Fruit fly (Drosophila melanogaster): ENCODE measurements around the gene CG46320.
A peak's percentile ranks its signal among the peaks of the same experiment; 100 is the strongest.

Gene CG46320

DNA sequence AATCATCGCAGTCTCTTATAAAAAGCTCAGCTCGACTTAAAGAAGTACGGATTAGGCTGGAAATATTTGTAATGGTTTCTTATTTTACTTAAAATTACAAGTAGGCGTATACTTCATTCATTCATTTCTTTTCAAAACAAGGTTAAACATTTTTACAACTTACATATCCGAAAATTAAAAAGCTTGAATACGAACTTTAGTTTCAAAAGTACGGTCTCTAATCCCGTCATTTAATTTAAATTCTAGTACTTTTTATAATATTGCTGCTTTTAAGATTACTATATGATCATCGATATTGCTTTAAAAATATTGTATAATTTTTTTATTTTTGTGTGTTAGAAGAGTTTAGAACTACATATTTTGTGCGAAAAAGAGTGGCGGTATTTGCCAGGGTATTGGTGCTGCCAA is 33.7 kb upstream of the CG46320 start (continued):
- TF ChIP-seq Rx (GFP tag; IDR thresholded peaks at IDR 0.05) = no peak
- no peak for TF ChIP-seq tll (GFP tag; optimal IDR thresholded peaks at IDR 0.05)
- peak; percentile 12 for TF ChIP-seq CoRest (tag; optimal IDR thresholded peaks at IDR 0.05)
- TF ChIP-seq CG10431 (GFP tag; optimal IDR thresholded peaks at IDR 0.05) = no peak
- no peak for TF ChIP-seq CG31388 (GFP tag; optimal IDR thresholded peaks at IDR 0.05)
- TF ChIP-seq kay (GFP tag; optimal IDR thresholded peaks at IDR 0.05) = peak; percentile 27
- TF ChIP-seq Nf-YC (tag; optimal IDR thresholded peaks at IDR 0.05) = no peak
- no peak for TF ChIP-seq CG18599 (GFP tag; optimal IDR thresholded peaks at IDR 0.05)
- TF ChIP-seq BEAF-32 (GFP tag; optimal IDR thresholded peaks at IDR 0.05) = no peak
- no peak for TF ChIP-seq CG15011 (GFP tag; optimal IDR thresholded peaks at IDR 0.05)
- TF ChIP-seq PHDP (tag; optimal IDR thresholded peaks at IDR 0.05) = no peak
- no peak for TF ChIP-seq Dfd (GFP tag; optimal IDR thresholded peaks at IDR 0.05)
- TF ChIP-seq run (tag; optimal IDR thresholded peaks at IDR 0.05) = no peak
- TF ChIP-seq CG18011 (GFP tag; optimal IDR thresholded peaks at IDR 0.05) = no peak
- no peak for TF ChIP-seq p53 (GFP tag; optimal IDR thresholded peaks at IDR 0.05)
- TF ChIP-seq CG7963 (GFP tag; IDR thresholded peaks at IDR 0.05; ENCODE audit: partially characterized antibody) = no peak
- no peak for TF ChIP-seq nom (GFP tag; optimal IDR thresholded peaks at IDR 0.05)
- TF ChIP-seq grau (tag; optimal IDR thresholded peaks at IDR 0.05) = peak; percentile 26
- TF ChIP-seq danr (GFP tag; IDR thresholded peaks at IDR 0.05) = no peak
- TF ChIP-seq CG18262 (tag; optimal IDR thresholded peaks at IDR 0.05) = peak; percentile 78
- no peak for TF ChIP-seq CG11723 (GFP tag; optimal IDR thresholded peaks at IDR 0.05)
- TF ChIP-seq CG8765 (GFP tag; IDR thresholded peaks at IDR 0.05) = no peak
- no peak for TF ChIP-seq CG15479 (GFP tag; optimal IDR thresholded peaks at IDR 0.05)
- TF ChIP-seq gem (tag; optimal IDR thresholded peaks at IDR 0.05) = peak; percentile 63
- peak; percentile 23 for TF ChIP-seq CG13775 (GFP tag; optimal IDR thresholded peaks at IDR 0.05)
- TF ChIP-seq Kr (GFP tag; optimal IDR thresholded peaks at IDR 0.05) = no peak
- no peak for TF ChIP-seq CG4707 (GFP tag; optimal IDR thresholded peaks at IDR 0.05)
- TF ChIP-seq Abd-B (GFP tag; optimal IDR thresholded peaks at IDR 0.05) = no peak
- TF ChIP-seq Tbp (GFP tag; optimal IDR thresholded peaks at IDR 0.05) = no peak
- TF ChIP-seq NK7.1 (GFP tag; optimal IDR thresholded peaks at IDR 0.05) = no peak
- TF ChIP-seq Dip2 (GFP tag; IDR thresholded peaks at IDR 0.05) = no peak
- TF ChIP-seq CG30431 (GFP tag; optimal IDR thresholded peaks at IDR 0.05) = no peak
- no peak for TF ChIP-seq CG34376 (GFP tag; optimal IDR thresholded peaks at IDR 0.05)
- no peak for TF ChIP-seq CG1024 (GFP tag; IDR thresholded peaks at IDR 0.05)
- TF ChIP-seq br (optimal IDR thresholded peaks at IDR 0.05) = no peak
- no peak for TF ChIP-seq ato (GFP tag; IDR thresholded peaks at IDR 0.05; ENCODE audit: partially characterized antibody)
- no peak for TF ChIP-seq CG11695 (GFP tag; IDR thresholded peaks at IDR 0.05)
- TF ChIP-seq CG4854 (GFP tag; optimal IDR thresholded peaks at IDR 0.05) = no peak
- no peak for TF ChIP-seq fd64A (GFP tag; optimal IDR thresholded peaks at IDR 0.05)
- TF ChIP-seq CG12744 (GFP tag; optimal IDR thresholded peaks at IDR 0.05) = no peak
- no peak for TF ChIP-seq Dip3 (GFP tag; optimal IDR thresholded peaks at IDR 0.05)
- no peak for TF ChIP-seq ara (GFP tag; IDR thresholded peaks at IDR 0.05)
- TF ChIP-seq NfI (GFP tag; optimal IDR thresholded peaks at IDR 0.05) = no peak
- peak; percentile 63 for TF ChIP-seq CG7556 (GFP tag; optimal IDR thresholded peaks at IDR 0.05)
- TF ChIP-seq CG3847 (GFP tag; IDR thresholded peaks at IDR 0.05) = no peak
- no peak for TF ChIP-seq peb (GFP tag; IDR thresholded peaks at IDR 0.05)
- TF ChIP-seq pita (GFP tag; optimal IDR thresholded peaks at IDR 0.05) = no peak
- no peak for TF ChIP-seq gsb (GFP tag; IDR thresholded peaks at IDR 0.05)
- no peak for TF ChIP-seq ems (GFP tag; optimal IDR thresholded peaks at IDR 0.05)
- no peak for TF ChIP-seq CG17802 (tag; optimal IDR thresholded peaks at IDR 0.05)
- no peak for TF ChIP-seq CG3995 (GFP tag; optimal IDR thresholded peaks at IDR 0.05)
- no peak for TF ChIP-seq so (GFP tag; IDR thresholded peaks at IDR 0.05)
